Fruit fly (Drosophila melanogaster): ENCODE measurements around the gene CG9706.

DNA sequence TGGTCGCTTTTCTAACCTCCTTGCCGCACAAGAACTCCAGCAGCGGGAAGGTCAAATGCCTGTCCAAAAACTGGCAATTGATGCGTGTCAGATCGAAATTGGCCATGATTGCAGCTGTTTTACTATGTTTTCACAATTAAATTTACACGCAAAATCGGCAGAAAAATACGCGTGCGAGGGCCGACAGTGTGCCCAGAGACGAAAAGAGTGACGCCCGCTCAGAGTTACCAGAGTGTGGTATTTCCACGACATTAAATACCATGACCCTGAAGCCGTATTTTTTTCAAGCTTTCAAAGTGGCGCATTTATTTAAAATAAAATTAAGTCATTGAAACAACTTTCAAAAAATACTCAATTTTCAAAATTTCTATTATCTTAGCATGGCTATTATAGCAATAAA is 3.9 kb downstream of the CG9706 start, which contains the start of gene eIF3e:
- TF ChIP-seq Sin3A (optimal IDR thresholded peaks at IDR 0.05) (no peak), h (optimal IDR thresholded peaks at IDR 0.05) (no peak), psq (optimal IDR thresholded peaks at IDR 0.05) (no peak), ttk (optimal IDR thresholded peaks at IDR 0.05) (no peak), Myc (optimal IDR thresholded peaks at IDR 0.05) (no peak)

Measured in Kc167 (cell line).